Fruit fly (Drosophila melanogaster): Measurements from ENCODE around the gene Prosalpha6T.

The Prosalpha6T gene

DNA sequence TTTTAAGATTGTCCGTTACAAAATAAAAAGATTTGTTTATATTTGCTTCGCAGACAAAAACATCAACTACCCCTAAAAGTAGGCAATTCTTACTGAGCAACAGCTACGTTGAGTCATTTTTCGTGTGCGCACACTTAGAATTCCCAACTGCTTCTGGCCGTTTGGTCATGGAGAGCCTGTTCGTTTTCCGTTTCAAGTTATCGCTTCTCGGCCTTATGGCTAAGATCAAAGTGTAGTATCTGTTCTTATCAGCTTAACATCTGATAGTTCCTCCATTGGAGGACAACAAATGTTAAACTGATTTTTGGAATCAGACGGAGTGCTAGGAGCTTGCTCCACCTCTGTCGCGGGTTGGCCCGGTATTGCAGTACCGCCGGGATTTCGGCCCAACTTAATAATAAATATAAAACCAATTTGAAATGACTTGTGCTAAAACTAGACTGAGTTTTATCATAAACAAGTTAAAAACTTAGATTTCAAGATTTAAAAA is 16.2 kb upstream of the Prosalpha6T start:
- TF ChIP-seq Eip78C (GFP tag) (peak; percentile 78), topi (GFP tag; optimal IDR thresholded peaks at IDR 0.05) (peak; percentile 45), CG3032 (tag; optimal IDR thresholded peaks at IDR 0.05) (peak; percentile 9), svp (GFP tag) (peak; percentile 92), CG15336 (GFP tag; IDR thresholded peaks at IDR 0.05) (peak; percentile 29; the same call in 1 of the 2 replicates), fkh (GFP tag; optimal IDR thresholded peaks at IDR 0.05) (peak; percentile 34), lz (GFP tag; optimal IDR thresholded peaks at IDR 0.05) (peak; percentile 11), esn (GFP tag; optimal IDR thresholded peaks at IDR 0.05) (peak; percentile 58), cyc (GFP tag; optimal IDR thresholded peaks at IDR 0.05) (peak; percentile 49)

DNA sequence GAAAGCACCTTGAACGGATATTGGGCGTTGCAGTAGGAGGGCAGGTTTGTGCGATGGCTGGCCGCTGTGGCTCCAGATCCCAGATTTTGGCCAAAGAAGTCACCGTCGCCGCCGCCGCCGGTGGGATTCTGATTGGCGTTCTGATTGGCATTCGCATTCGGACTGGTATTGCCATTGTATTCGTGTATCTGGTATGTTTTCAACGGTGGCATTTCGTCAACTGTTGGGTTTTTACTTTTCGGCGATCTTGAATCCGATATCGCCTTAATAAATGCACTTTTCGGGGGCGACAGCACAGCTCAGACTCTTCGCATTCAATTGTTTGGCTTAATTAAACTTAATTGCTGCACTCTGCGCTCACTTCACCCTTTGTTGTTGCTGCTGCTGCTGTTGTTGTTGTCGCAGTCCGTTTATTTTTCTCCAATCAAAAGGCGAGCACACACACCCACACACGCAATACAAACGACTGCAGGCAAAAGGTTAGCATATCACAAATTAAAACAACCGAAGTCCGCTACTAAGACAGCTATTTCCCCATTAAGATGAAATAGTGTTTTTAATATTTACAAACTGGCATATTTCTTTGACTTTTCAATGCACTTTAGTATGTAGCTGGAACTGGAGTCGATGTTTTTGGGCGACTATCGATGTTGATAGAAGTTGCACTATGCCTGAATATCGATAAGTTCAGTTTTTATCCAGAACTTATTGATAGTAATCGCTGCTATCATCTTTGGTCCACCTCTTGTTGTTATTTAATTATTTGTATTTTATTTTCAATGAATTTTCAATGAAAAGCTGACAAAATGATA is 12.4 kb upstream of the Prosalpha6T start, which contains the start of the genes CG9426 and mRF1:
Gene CG9426, minus strand, starts transcription at position 643 of the 812 bp plus-strand sequence.
Gene mRF1, plus strand, starts transcription at position 699 of the 812 bp plus-strand sequence.
- TF ChIP-seq CG6792 (GFP tag; optimal IDR thresholded peaks at IDR 0.05), result no peak
- peak; percentile 47 for TF ChIP-seq esn (GFP tag; optimal IDR thresholded peaks at IDR 0.05)
- TF ChIP-seq svp (GFP tag), result peak; percentile 80
- TF ChIP-seq CG31627 (GFP tag; optimal IDR thresholded peaks at IDR 0.05), result peak; percentile 13
- TF ChIP-seq CG3032 (tag; optimal IDR thresholded peaks at IDR 0.05), result peak; percentile 21
- TF ChIP-seq topi (GFP tag; optimal IDR thresholded peaks at IDR 0.05), result peak; percentile 46
- TF ChIP-seq CG15336 (GFP tag; IDR thresholded peaks at IDR 0.05), result no peak
- peak; percentile 65 for TF ChIP-seq Sox14 (GFP tag; optimal IDR thresholded peaks at IDR 0.05)
- TF ChIP-seq fkh (GFP tag; optimal IDR thresholded peaks at IDR 0.05), result peak; percentile 85
- no peak for TF ChIP-seq CG9139 (GFP tag; optimal IDR thresholded peaks at IDR 0.05)
- peak; percentile 6 for TF ChIP-seq lz (GFP tag; optimal IDR thresholded peaks at IDR 0.05)
- TF ChIP-seq Eip78C (GFP tag), result peak; percentile 36

DNA sequence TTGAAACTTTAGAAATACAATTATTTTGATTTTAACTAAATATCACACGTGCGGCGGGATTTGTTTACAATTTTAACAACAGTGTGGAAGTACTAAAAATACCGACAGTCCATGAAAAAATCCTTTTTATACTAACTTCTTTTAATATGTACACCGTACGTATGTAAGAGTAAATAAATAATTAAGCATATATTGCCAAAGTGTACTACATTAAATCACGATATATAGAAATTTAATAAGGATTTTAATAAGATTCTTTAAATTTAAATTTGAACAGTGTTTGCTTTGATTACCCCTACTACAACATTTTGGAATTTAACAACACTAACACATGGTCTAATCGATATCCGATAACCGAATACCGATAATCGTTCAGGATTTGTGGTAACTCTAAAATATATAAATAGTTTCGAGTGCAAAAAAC is 9.6 kb upstream of the Prosalpha6T start, which contains the start of the genes Ski6 and CG16812:
Gene Ski6, minus strand, starts transcription at position 205 of the 424 bp plus-strand sequence.
Gene CG16812, plus strand, starts transcription at position 363 of the 424 bp plus-strand sequence.
- peak; percentile 44 for TF ChIP-seq Hr39 (GFP tag; optimal IDR thresholded peaks at IDR 0.05)
- TF ChIP-seq cyc (GFP tag; optimal IDR thresholded peaks at IDR 0.05), result peak; percentile 49
- TF ChIP-seq Gug (GFP tag; IDR thresholded peaks at IDR 0.05), result peak; percentile 35; the same call in 1 of the 2 replicates
- TF ChIP-seq fkh (GFP tag; optimal IDR thresholded peaks at IDR 0.05), result peak; percentile 78
- TF ChIP-seq CG10631 (GFP tag; optimal IDR thresholded peaks at IDR 0.05), result peak; percentile 75
- peak; percentile 70 for TF ChIP-seq esn (GFP tag; optimal IDR thresholded peaks at IDR 0.05)
- TF ChIP-seq CG15336 (GFP tag; IDR thresholded peaks at IDR 0.05), result peak; percentile 60; the same call in 1 of the 2 replicates
- TF ChIP-seq CG31627 (GFP tag; optimal IDR thresholded peaks at IDR 0.05), result peak; percentile 51
- TF ChIP-seq CG6854 (GFP tag; optimal IDR thresholded peaks at IDR 0.05), result no peak
- peak; percentile 36 for TF ChIP-seq CG6792 (GFP tag; optimal IDR thresholded peaks at IDR 0.05)
- TF ChIP-seq CG6163 (GFP tag; IDR thresholded peaks at IDR 0.05), result no peak
- TF ChIP-seq eg (GFP tag; IDR thresholded peaks at IDR 0.05), result peak; percentile 66
- TF ChIP-seq Lpt (GFP tag; optimal IDR thresholded peaks at IDR 0.05), result no peak
- peak; percentile 43; the same call in 1 of the 3 replicates for TF ChIP-seq CG8119 (GFP tag; IDR thresholded peaks at IDR 0.05)
- no peak for TF ChIP-seq salr (GFP tag; optimal IDR thresholded peaks at IDR 0.05)
- TF ChIP-seq CG8632 (GFP tag; optimal IDR thresholded peaks at IDR 0.05), result peak; percentile 41
- peak; percentile 37 for TF ChIP-seq Ets21C (GFP tag; optimal IDR thresholded peaks at IDR 0.05)
- peak; percentile 29 for TF ChIP-seq Sox15 (GFP tag; optimal IDR thresholded peaks at IDR 0.05)
- peak; percentile 48 for TF ChIP-seq CG34406 (GFP tag; optimal IDR thresholded peaks at IDR 0.05)
- TF ChIP-seq CG11762 (GFP tag; optimal IDR thresholded peaks at IDR 0.05; ENCODE audit: insufficient read depth), result no peak
- no peak for TF ChIP-seq CG32006 (GFP tag; optimal IDR thresholded peaks at IDR 0.05)
- TF ChIP-seq CG10669 (GFP tag; optimal IDR thresholded peaks at IDR 0.05), result no peak

DNA sequence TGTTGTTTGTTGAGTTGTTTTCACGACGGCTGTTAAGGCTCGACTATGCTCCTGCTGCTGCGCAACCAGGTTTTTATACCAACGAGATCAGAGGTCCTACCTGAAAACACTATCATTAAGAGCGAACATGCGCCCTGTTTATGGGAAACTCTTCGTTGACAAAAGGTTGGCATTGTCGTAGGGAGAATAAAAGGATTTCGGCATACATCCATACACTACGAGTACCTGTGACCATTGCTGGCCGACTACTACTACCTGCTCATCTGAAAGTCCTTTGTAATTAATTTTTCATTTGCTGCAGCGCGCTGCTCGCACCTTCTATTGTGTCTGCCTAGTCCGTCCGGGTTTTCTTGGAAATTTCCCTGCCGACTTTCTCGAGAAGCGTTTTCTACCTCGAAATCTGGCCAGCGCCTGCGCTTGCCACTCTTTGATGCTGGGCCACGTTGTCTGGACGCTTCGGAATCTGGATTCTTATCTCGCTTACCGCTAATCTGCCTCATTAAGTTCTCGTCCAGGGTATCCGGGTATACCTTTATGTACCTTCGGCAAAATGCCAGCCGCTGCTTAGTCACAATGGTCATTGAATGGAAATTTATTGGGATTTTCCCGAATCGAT is 6.5 kb upstream of the Prosalpha6T start, which contains the start of gene CG15480:
Gene CG15480, minus strand, starts transcription at position 51 of the 616 bp plus-strand sequence.
- TF ChIP-seq CG31627 (GFP tag; optimal IDR thresholded peaks at IDR 0.05), result no peak
- TF ChIP-seq Ets96B (tag; optimal IDR thresholded peaks at IDR 0.05), result no peak
- TF ChIP-seq fkh (GFP tag; optimal IDR thresholded peaks at IDR 0.05), result no peak
- no peak for TF ChIP-seq svp (GFP tag)
- no peak for TF ChIP-seq Ets21C (GFP tag; optimal IDR thresholded peaks at IDR 0.05)
- TF ChIP-seq Sox102F (GFP tag; optimal IDR thresholded peaks at IDR 0.05), result no peak
- no peak for TF ChIP-seq Hr4 (GFP tag; optimal IDR thresholded peaks at IDR 0.05)
- no peak for TF ChIP-seq CG11294 (GFP tag; IDR thresholded peaks at IDR 0.05)
- TF ChIP-seq spab (GFP tag; optimal IDR thresholded peaks at IDR 0.05), result no peak
- no peak for TF ChIP-seq fd85E (GFP tag; optimal IDR thresholded peaks at IDR 0.05)
- no peak for TF ChIP-seq CG3032 (tag; optimal IDR thresholded peaks at IDR 0.05)
- no peak for TF ChIP-seq CG32006 (GFP tag; optimal IDR thresholded peaks at IDR 0.05)
- TF ChIP-seq Eip78C (GFP tag), result no peak
- no peak for TF ChIP-seq CG1621 (tag; optimal IDR thresholded peaks at IDR 0.05)
- no peak for TF ChIP-seq pdm3 (GFP tag; optimal IDR thresholded peaks at IDR 0.05)
- no peak for TF ChIP-seq topi (GFP tag; optimal IDR thresholded peaks at IDR 0.05)
- no peak for TF ChIP-seq Gug (GFP tag; IDR thresholded peaks at IDR 0.05)
- no peak for TF ChIP-seq Hr39 (GFP tag; optimal IDR thresholded peaks at IDR 0.05)
- no peak for TF ChIP-seq CG10631 (GFP tag; optimal IDR thresholded peaks at IDR 0.05)
- no peak for TF ChIP-seq OdsH (GFP tag; optimal IDR thresholded peaks at IDR 0.05)

All from whole organism, prepupa.